Fruit fly (Drosophila melanogaster) Kc167 (cell line): ENCODE measurements around the gene TFAM.

Experiments used
- psq ChIP-seq: fragments of >200 bp; optimal IDR thresholded peaks from 2 replicates; lab custom pipeline; 2017; ENCODE audit warnings: missing external identifiers
- ttk ChIP-seq: sonication (Bioruptor generic); optimal IDR thresholded peaks from 2 replicates; lab custom pipeline; 2017; ENCODE audit warnings: missing external identifiers

- no peak for TF ChIP-seq psq (lab: Kevin White, UChicago)
- TF ChIP-seq ttk (lab: Kevin White, UChicago): no peak
These were observed 33.1 kb downstream of the TFAM start for dm6 chr3R:20543719-20544118.
